Worm (Caenorhabditis elegans) whole organism, L4 larva: ENCODE measurements around the gene C29A12.1.

Source experiments
- D1046.2 ChIP-seq: fragments of 200-800 bp; sonication (Bioruptor generic); IDR thresholded peaks from 2 replicates; pipeline ENCODE4 v1.3.6; 2022; ENCODE audit warnings: missing genetic modification characterization, missing compliant biosample characterization
- F10B5.3 ChIP-seq: sonication (generic microtip); optimal IDR thresholded peaks from 2 replicates; lab custom pipeline; 2016; ENCODE audit warnings: mild to moderate bottlenecking, missing genetic modification characterization, missing compliant biosample characterization
- F37D6.2 ChIP-seq: sonication (generic microtip); optimal IDR thresholded peaks from 2 replicates; lab custom pipeline; 2016; ENCODE audit warnings: mild to moderate bottlenecking, missing genetic modification characterization, missing compliant biosample characterization
- F44E2.7 ChIP-seq: fragments of 200-800 bp; sonication (Bioruptor generic); IDR thresholded peaks from 2 replicates; pipeline ENCODE4 v2.1.2; 2022; ENCODE audit warnings: missing genetic modification characterization, missing compliant biosample characterization
- R02D3.7 ChIP-seq: fragments of 150-350 bp; sonication (generic microtip); optimal IDR thresholded peaks from 3 replicates; lab custom pipeline; 2014; ENCODE audit warnings: missing biosample characterization, missing genetic modification characterization
- T26A8.4 ChIP-seq: fragments of 200-800 bp; sonication (Bioruptor generic); IDR thresholded peaks from 2 replicates; pipeline ENCODE4 v1.3.6; 2022; ENCODE audit warnings: missing genetic modification characterization, missing compliant biosample characterization
- ZK546.5 ChIP-seq, 2 experiments: sonication (generic microtip); optimal IDR thresholded peaks; 2 replicates each; lab custom pipeline; 2017; ENCODE audit warnings: missing biosample characterization in 2 of 2, missing genetic modification characterization in 2 of 2
- attf-4 ChIP-seq: sonication (generic microtip); optimal IDR thresholded peaks from 3 replicates; lab custom pipeline; 2017; ENCODE audit warnings: missing biosample characterization, missing genetic modification characterization
- ceh-28 ChIP-seq: fragments of 150-350 bp; optimal IDR thresholded peaks from 2 replicates; lab custom pipeline; 2014; ENCODE audit warnings: missing biosample characterization, missing genetic modification reagents, missing genetic modification characterization
- ceh-44 ChIP-seq: fragments of 200-800 bp; sonication (Bioruptor generic); IDR thresholded peaks from 2 replicates; pipeline ENCODE4 v1.3.6; 2022; ENCODE audit warnings: missing genetic modification reagents, missing genetic modification characterization, missing compliant biosample characterization
- ceh-62 ChIP-seq: sonication (generic microtip); optimal IDR thresholded peaks from 2 replicates; lab custom pipeline; 2017; ENCODE audit warnings: missing biosample characterization, missing genetic modification characterization
- ceh-82 ChIP-seq: sonication (generic microtip); optimal IDR thresholded peaks from 2 replicates; lab custom pipeline; 2017; ENCODE audit warnings: missing biosample characterization, missing genetic modification characterization
- ces-1 ChIP-seq: fragments of 150-350 bp; sonication (generic microtip); optimal IDR thresholded peaks from 4 replicates; lab custom pipeline; 2014; ENCODE audit warnings: missing biosample characterization, missing genetic modification reagents, missing genetic modification characterization
- ctbp-1 ChIP-seq: fragments of 200-800 bp; sonication (Bioruptor generic); IDR thresholded peaks from 2 replicates; pipeline ENCODE4 v1.3.6; 2022; ENCODE audit warnings: missing genetic modification reagents, missing genetic modification characterization, missing compliant biosample characterization
- daf-12 ChIP-seq: fragments of 150-350 bp; optimal IDR thresholded peaks from 2 replicates; lab custom pipeline; 2014; ENCODE audit warnings: missing biosample characterization, missing genetic modification reagents, missing genetic modification characterization
- daf-8 ChIP-seq: fragments of 200-800 bp; sonication (Bioruptor generic); IDR thresholded peaks from 2 replicates; pipeline ENCODE4 v1.3.6; 2022; ENCODE audit warnings: missing genetic modification characterization, missing compliant biosample characterization
- dmd-6 ChIP-seq: fragments of 200-800 bp; sonication (Bioruptor generic); IDR thresholded peaks from 2 replicates; pipeline ENCODE4 v1.3.6; 2022; ENCODE audit warnings: missing genetic modification reagents, missing genetic modification characterization, missing compliant biosample characterization
- dmd-9 ChIP-seq: fragments of 200-800 bp; sonication (Bioruptor generic); IDR thresholded peaks from 2 replicates; pipeline ENCODE4 v1.3.6; 2022; ENCODE audit warnings: missing genetic modification reagents, missing genetic modification characterization, missing compliant biosample characterization
- dve-1 ChIP-seq: sonication (generic microtip); optimal IDR thresholded peaks from 2 replicates; lab custom pipeline; 2017; ENCODE audit warnings: antibody characterized with exemption, mild to moderate bottlenecking, missing genetic modification characterization, missing compliant biosample characterization; ENCODE audit not compliant: insufficient read depth
- egl-27 ChIP-seq: sonication (generic microtip); optimal IDR thresholded peaks from 3 replicates; lab custom pipeline; 2017; ENCODE audit warnings: missing biosample characterization, missing genetic modification reagents, missing genetic modification characterization
- fkh-10 ChIP-seq: fragments of 150-350 bp; optimal IDR thresholded peaks from 2 replicates; lab custom pipeline; 2014; ENCODE audit warnings: missing biosample characterization, missing genetic modification reagents, missing genetic modification characterization
- hif-1 ChIP-seq, 2 experiments: sonication (generic microtip); optimal IDR thresholded peaks; 2 replicates each; lab custom pipeline; 2016 to 2017; ENCODE audit warnings: missing compliant biosample characterization in 2 of 2, missing genetic modification characterization in 2 of 2, missing genetic modification reagents in 2 of 2, missing genotype in 2 of 2, mild to moderate bottlenecking in 1 of 2
- hlh-11 ChIP-seq: fragments of 200-800 bp; sonication (Bioruptor generic); optimal IDR thresholded peaks from 2 replicates; lab custom pipeline; 2018; ENCODE audit warnings: mild to moderate bottlenecking, missing genetic modification characterization, missing compliant biosample characterization
- hmg-1.1 ChIP-seq: fragments of 200-800 bp; sonication (Bioruptor generic); IDR thresholded peaks from 2 replicates; pipeline ENCODE4 v1.3.6; 2022; ENCODE audit warnings: missing genetic modification reagents, missing genetic modification characterization, missing compliant biosample characterization
- jun-1 ChIP-seq: fragments of 150-350 bp; optimal IDR thresholded peaks from 2 replicates; lab custom pipeline; 2014; ENCODE audit warnings: missing biosample characterization, missing genetic modification reagents, missing genetic modification characterization
- lim-7 ChIP-seq: fragments of 200-800 bp; sonication (Bioruptor generic); IDR thresholded peaks from 2 replicates; pipeline ENCODE4 v1.3.6; 2022; ENCODE audit warnings: missing genetic modification characterization, missing compliant biosample characterization
- lin-13 ChIP-seq: fragments of 150-350 bp; optimal IDR thresholded peaks from 2 replicates; lab custom pipeline; 2014; ENCODE audit warnings: missing biosample characterization, missing genetic modification reagents, missing genetic modification characterization
- lin-29 ChIP-seq: fragments of 200-800 bp; sonication (Bioruptor generic); IDR thresholded peaks from 2 replicates; pipeline ENCODE4 v1.3.6; 2022; ENCODE audit warnings: missing genetic modification reagents, missing genetic modification characterization, missing compliant biosample characterization
- lin-38 ChIP-seq: fragments of 200-800 bp; sonication (Bioruptor generic); IDR thresholded peaks from 2 replicates; pipeline ENCODE4 v1.3.6; 2022; ENCODE audit warnings: missing genetic modification reagents, missing genetic modification characterization, missing compliant biosample characterization
- lir-3 ChIP-seq: sonication (generic microtip); optimal IDR thresholded peaks from 2 replicates; lab custom pipeline; 2016; ENCODE audit warnings: mild to moderate bottlenecking, missing genetic modification characterization, missing compliant biosample characterization
- madf-9 ChIP-seq: fragments of 200-800 bp; sonication (Bioruptor generic); conservative IDR thresholded peaks from 2 replicates; pipeline ENCODE4 v1.3.6; 2022; ENCODE audit warnings: missing genetic modification reagents, missing genetic modification characterization, missing compliant biosample characterization
- mdl-1 ChIP-seq, 2 experiments: fragments of 150-350 bp in 1 of 2; sonication (generic microtip) in 1 of 2; optimal IDR thresholded peaks; 2 replicates each; lab custom pipeline; 2014 to 2017; ENCODE audit warnings: missing biosample characterization in 2 of 2, missing genetic modification characterization in 2 of 2
- mes-2 ChIP-seq: sonication (generic microtip); optimal IDR thresholded peaks from 2 replicates; lab custom pipeline; 2016; ENCODE audit warnings: missing genotype, mild to moderate bottlenecking, missing genetic modification characterization, missing compliant biosample characterization; ENCODE audit not compliant: poor library complexity, severe bottlenecking
- nhr-10 ChIP-seq: fragments of 150-350 bp; optimal IDR thresholded peaks from 2 replicates; lab custom pipeline; 2014; ENCODE audit warnings: missing biosample characterization, missing genetic modification characterization
- nhr-102 ChIP-seq: sonication (generic microtip); optimal IDR thresholded peaks from 2 replicates; lab custom pipeline; 2016; ENCODE audit warnings: mild to moderate bottlenecking, missing genetic modification characterization, moderate library complexity, missing compliant biosample characterization
- nhr-11 ChIP-seq: fragments of 150-350 bp; optimal IDR thresholded peaks from 2 replicates; lab custom pipeline; 2014; ENCODE audit warnings: missing biosample characterization, missing genetic modification characterization
- nhr-111 ChIP-seq: fragments of 200-800 bp; sonication (Bioruptor generic); optimal IDR thresholded peaks from 2 replicates; lab custom pipeline; 2018; ENCODE audit warnings: mild to moderate bottlenecking, missing genetic modification characterization, missing compliant biosample characterization
- nhr-6 ChIP-seq: fragments of 150-350 bp; optimal IDR thresholded peaks from 2 replicates; lab custom pipeline; 2014; ENCODE audit warnings: missing biosample characterization, missing genetic modification characterization
- nhr-76 ChIP-seq: fragments of 150-350 bp; optimal IDR thresholded peaks from 2 replicates; lab custom pipeline; 2014; ENCODE audit warnings: missing biosample characterization, missing genetic modification characterization
- pqm-1 ChIP-seq: sonication (generic microtip); optimal IDR thresholded peaks from 2 replicates; lab custom pipeline; 2017; ENCODE audit warnings: missing biosample characterization, missing genetic modification characterization
- rbr-2 ChIP-seq: sonication (generic microtip); optimal IDR thresholded peaks from 2 replicates; lab custom pipeline; 2016; ENCODE audit warnings: missing genotype, missing genetic modification characterization, missing compliant biosample characterization
- saeg-2 ChIP-seq: fragments of 200-800 bp; sonication (Bioruptor generic); IDR thresholded peaks from 2 replicates; pipeline ENCODE4 v1.3.6; 2022; ENCODE audit warnings: missing genetic modification reagents, missing genetic modification characterization, missing compliant biosample characterization
- sdz-12 ChIP-seq: fragments of 200-800 bp; sonication (Bioruptor generic); optimal IDR thresholded peaks from 2 replicates; lab custom pipeline; 2018; ENCODE audit warnings: mild to moderate bottlenecking, missing genetic modification characterization, missing compliant biosample characterization
- set-16 ChIP-seq: fragments of 200-800 bp; sonication (Bioruptor generic); IDR thresholded peaks from 2 replicates; pipeline ENCODE4 v1.3.6; 2022; ENCODE audit warnings: missing genetic modification reagents, missing genetic modification characterization, missing compliant biosample characterization
- skn-1 ChIP-seq: fragments of 150-350 bp; optimal IDR thresholded peaks from 2 replicates; lab custom pipeline; 2014; ENCODE audit warnings: missing biosample characterization, missing genetic modification characterization
- snpc-1.2 ChIP-seq: fragments of 200-800 bp; sonication (Bioruptor generic); IDR thresholded peaks from 2 replicates; pipeline ENCODE4 v1.3.6; 2022; ENCODE audit warnings: missing genetic modification reagents, missing genetic modification characterization, missing compliant biosample characterization
- spr-3 ChIP-seq: fragments of 200-800 bp; sonication (Bioruptor generic); optimal IDR thresholded peaks from 2 replicates; lab custom pipeline; 2018; ENCODE audit warnings: mild to moderate bottlenecking, missing genetic modification characterization, missing compliant biosample characterization
- unc-39 ChIP-seq: sonication (generic microtip); optimal IDR thresholded peaks from 2 replicates; lab custom pipeline; 2017; ENCODE audit warnings: missing biosample characterization, missing genetic modification characterization
- zag-1 ChIP-seq: fragments of 150-350 bp; optimal IDR thresholded peaks from 2 replicates; lab custom pipeline; 2014; ENCODE audit warnings: missing biosample characterization, missing genetic modification characterization
- zfp-3 ChIP-seq: fragments of 200-800 bp; sonication (Bioruptor generic); conservative IDR thresholded peaks from 2 replicates; pipeline ENCODE4 v1.3.6; 2022; ENCODE audit warnings: missing genetic modification reagents, missing genetic modification characterization, missing compliant biosample characterization
- zip-2 ChIP-seq: fragments of 150-350 bp; optimal IDR thresholded peaks from 2 replicates; lab custom pipeline; 2014; ENCODE audit warnings: missing biosample characterization, missing genetic modification characterization

The C29A12.1 gene

DNA sequence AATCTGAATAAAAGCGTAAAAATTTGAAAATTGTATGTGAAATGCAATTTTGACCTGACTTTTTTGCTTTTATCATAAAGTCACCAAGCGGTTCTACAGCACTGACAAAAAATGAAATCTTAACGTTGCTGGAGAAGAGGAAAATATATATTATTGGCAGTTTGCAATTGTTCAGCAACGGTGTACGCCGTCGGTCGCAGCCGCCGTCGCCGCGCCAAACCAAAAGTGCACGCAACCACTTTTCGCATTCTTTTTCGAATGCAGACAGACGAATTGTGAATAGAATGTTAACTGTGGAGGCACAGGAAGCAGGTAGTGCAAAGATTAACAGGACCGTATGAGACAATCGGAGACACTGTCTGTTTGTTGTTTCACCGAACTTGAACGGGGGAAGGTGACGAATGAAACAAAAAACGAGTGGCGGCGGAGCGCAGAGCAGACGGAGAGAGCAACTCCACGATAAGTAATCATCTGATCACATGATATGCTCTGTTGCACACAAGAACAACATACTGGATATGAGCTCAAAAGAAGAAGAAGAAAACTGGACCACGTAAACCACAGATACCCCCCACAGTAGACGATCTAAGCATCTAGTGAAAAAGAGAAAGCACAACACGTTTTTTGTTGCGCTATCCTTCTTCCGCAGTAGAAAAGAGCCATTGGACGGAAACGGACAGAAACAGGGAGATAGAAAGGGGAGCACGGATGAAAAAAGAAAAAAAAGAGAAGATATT, 43.8 kb upstream of the C29A12.1 start (continued):
- TF ChIP-seq lin-38 (GFP tag; lab: Robert Waterston, UW) (no peak), nhr-10 (no peak), madf-9 (GFP tag; lab: Robert Waterston, UW) (no peak), jun-1 (no peak), dmd-6 (GFP tag; lab: Robert Waterston, UW) (peak; percentile 70), nhr-102 (no peak), fkh-10 (no peak), lir-3 (tag; lab: Kevin White, UChicago) (no peak), dmd-9 (GFP tag; lab: Robert Waterston, UW) (no peak), rbr-2 (no peak), lin-13 (GFP tag; lab: Kevin White, UChicago) (no peak), nhr-111 (no peak), hmg-1.1 (GFP tag; lab: Robert Waterston, UW) (peak; percentile 41; the same call in 1 of the 2 replicates), F44E2.7 (GFP tag; lab: Robert Waterston, UW) (no peak), snpc-1.2 (GFP tag; lab: Robert Waterston, UW) (no peak), spr-3 (GFP tag; lab: Kevin White, UChicago) (no peak), ZK546.5 (tag; optimal IDR thresholded peaks at IDR 0.05; lab: Kevin White, UChicago) (no peak), hif-1 (tag; optimal IDR thresholded peaks at IDR 0.05; lab: Kevin White, UChicago) (no peak), ceh-82 (tag; lab: Kevin White, UChicago) (no peak), zag-1 (tag; lab: Kevin White, UChicago) (no peak), ces-1 (GFP tag; lab: Kevin White, UChicago) (no peak), daf-8 (no peak), attf-4 (tag; lab: Kevin White, UChicago) (no peak), ctbp-1 (GFP tag; lab: Robert Waterston, UW) (no peak), daf-12 (tag; lab: Kevin White, UChicago) (no peak), nhr-11 (tag; lab: Kevin White, UChicago) (peak; percentile 72), egl-27 (tag; lab: Kevin White, UChicago) (no peak), zfp-3 (GFP tag; lab: Robert Waterston, UW) (no peak), lim-7 (no peak), lin-29 (GFP tag; lab: Robert Waterston, UW) (no peak), hlh-11 (tag; lab: Kevin White, UChicago) (peak; percentile 51), skn-1 (tag; lab: Kevin White, UChicago) (no peak), mdl-1 (tag; optimal IDR thresholded peaks at IDR 0.05; lab: Kevin White, UChicago) (no peak), ceh-44 (GFP tag; lab: Robert Waterston, UW) (no peak), nhr-6 (tag; lab: Kevin White, UChicago) (no peak), unc-39 (tag; lab: Kevin White, UChicago) (no peak), mes-2 (tag; lab: Kevin White, UChicago) (no peak), T26A8.4 (GFP tag; lab: Robert Waterston, UW) (no peak), nhr-76 (no peak), set-16 (0 out of 2 replicates have a peak, but pooled peaks have one; percentile 5)

DNA sequence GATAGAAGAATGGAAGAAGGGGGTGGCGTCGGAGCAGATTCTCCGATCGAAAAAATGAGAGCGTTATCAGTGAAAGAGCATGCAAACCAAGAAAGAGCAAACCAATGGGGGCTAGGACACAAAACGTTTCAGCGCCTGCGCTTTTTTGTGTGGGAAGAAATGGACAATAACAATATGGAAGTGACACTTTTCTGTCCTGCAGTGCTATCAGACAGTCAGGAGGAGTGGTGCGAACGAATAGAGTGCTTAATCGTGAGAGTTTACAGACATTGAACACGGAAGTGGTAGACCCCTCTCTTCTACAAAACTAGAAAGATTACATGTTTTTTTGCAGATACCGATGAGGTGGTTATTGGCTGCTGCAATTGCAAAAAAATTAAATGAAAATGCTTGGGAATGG, 42.1 kb upstream of the C29A12.1 start:
- TF ChIP-seq nhr-6 (tag; lab: Kevin White, UChicago) (no peak), nhr-76 (no peak), sdz-12 (no peak), R02D3.7 (no peak), zag-1 (tag; lab: Kevin White, UChicago) (no peak), saeg-2 (GFP tag; lab: Robert Waterston, UW) (0 out of 2 replicates have a peak, but pooled peaks have one; percentile 61), ceh-62 (tag; lab: Kevin White, UChicago) (no peak), dve-1 (tag; lab: Kevin White, UChicago) (peak; percentile 80), rbr-2 (no peak), pqm-1 (tag; lab: Kevin White, UChicago) (peak; percentile 98), dmd-6 (GFP tag; lab: Robert Waterston, UW) (peak; percentile 97), D1046.2 (no peak), zip-2 (no peak), spr-3 (GFP tag; lab: Kevin White, UChicago) (no peak), F37D6.2 (no peak), ceh-28 (tag; lab: Kevin White, UChicago) (no peak), F10B5.3 (no peak), ces-1 (GFP tag; lab: Kevin White, UChicago) (no peak)
